Worm (Caenorhabditis elegans) whole organism, late embryonic: ENCODE data around the gene maph-1.3.

Source experiments
- ama-1 ChIP-seq: fragments of 150-350 bp; optimal IDR thresholded peaks from 2 replicates; lab custom pipeline; 2014
- nhr-11 ChIP-seq: fragments of 150-350 bp; optimal IDR thresholded peaks from 2 replicates; lab custom pipeline; 2014; ENCODE audit warnings: missing biosample characterization, missing genetic modification characterization

DNA sequence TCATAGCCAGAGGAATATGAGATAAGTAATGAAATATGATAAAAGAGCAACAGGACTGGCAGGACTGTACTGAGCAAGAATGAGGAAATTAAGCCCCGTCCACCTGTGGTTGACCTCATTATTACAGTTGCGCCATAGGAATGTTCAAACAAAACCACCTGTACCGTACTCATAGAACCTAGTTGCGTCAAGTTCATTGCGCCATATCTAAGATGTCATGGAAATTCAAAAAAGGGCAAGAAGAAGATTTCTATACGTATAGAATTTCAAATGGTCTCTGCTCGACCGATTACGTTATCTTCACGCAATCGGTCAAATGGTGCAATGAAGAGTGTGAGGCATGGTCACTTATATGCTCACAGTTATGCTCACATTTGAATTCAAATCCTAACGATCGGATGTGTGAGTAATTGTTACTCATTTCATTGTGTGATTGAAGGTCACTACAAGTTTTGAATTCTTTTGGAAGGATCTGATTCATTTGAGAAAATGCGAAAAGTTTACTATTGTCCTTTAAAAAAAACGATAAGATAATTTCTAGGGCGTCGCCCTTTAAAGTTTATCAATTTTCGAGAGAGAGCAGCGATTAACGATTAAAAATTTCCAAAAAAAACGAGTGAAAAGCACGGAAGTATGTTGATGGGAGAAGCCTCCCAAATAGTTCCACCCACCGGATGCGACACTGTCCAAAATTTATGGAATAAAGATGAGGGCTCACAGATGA lies 27.2 kb downstream of the maph-1.3 start:
- no peak for TF ChIP-seq nhr-11 (tag; lab: Kevin White, UChicago)
- TF ChIP-seq ama-1 (lab: Kevin White, UChicago), result no peak
